Worm (Caenorhabditis elegans) whole organism, L4 larva: ENCODE measurements around the gene rabn-5.

Experiments
- lin-13 ChIP-seq: fragments of 150-350 bp; optimal IDR thresholded peaks from 2 replicates; lab custom pipeline; 2014; ENCODE audit warnings: missing biosample characterization, missing genetic modification reagents, missing genetic modification characterization
- lir-3 ChIP-seq: sonication (generic microtip); optimal IDR thresholded peaks from 2 replicates; lab custom pipeline; 2016; ENCODE audit warnings: mild to moderate bottlenecking, missing genetic modification characterization, missing compliant biosample characterization
- unc-130 ChIP-seq: sonication (generic microtip); optimal IDR thresholded peaks from 2 replicates; lab custom pipeline; 2016; ENCODE audit warnings: missing genetic modification reagents, missing genetic modification characterization, missing compliant biosample characterization

- no peak for TF ChIP-seq unc-130
- TF ChIP-seq lir-3 = no peak
- TF ChIP-seq lin-13 (GFP tag; lab: Kevin White, UChicago) = no peak
Observed at ce11 chrIII:5888675-5889074, 24.3 kb downstream of the rabn-5 start, which contains the start of gene C28H8.8.
